Worm (Caenorhabditis elegans): ENCODE measurements around the gene M04D8.5.

- no peak for TF ChIP-seq nhr-2 (tag; optimal IDR thresholded peaks at IDR 0.05)
- no peak for TF ChIP-seq unc-62 (GFP tag; optimal IDR thresholded peaks at IDR 0.05)
- no peak for TF ChIP-seq nhr-76 (tag; optimal IDR thresholded peaks at IDR 0.05)
- TF ChIP-seq lin-13 (tag; optimal IDR thresholded peaks at IDR 0.05), result no peak
- TF ChIP-seq tbx-8 (GFP tag; optimal IDR thresholded peaks at IDR 0.05), result no peak
- TF ChIP-seq nhr-237 (tag; optimal IDR thresholded peaks at IDR 0.05), result no peak
- no peak for TF ChIP-seq drap-1 (GFP tag; optimal IDR thresholded peaks at IDR 0.05)
- no peak for TF ChIP-seq hlh-1 (tag; optimal IDR thresholded peaks at IDR 0.05)
- TF ChIP-seq unc-39 (tag; optimal IDR thresholded peaks at IDR 0.05), result no peak
- no peak for TF ChIP-seq mab-5 (tag; optimal IDR thresholded peaks at IDR 0.05)
- no peak for TF ChIP-seq ztf-11 (tag; optimal IDR thresholded peaks at IDR 0.05)
Observed at ce11 chrIII:10078784-10079183, 45.7 kb upstream of the M04D8.5 start.

Measured in whole organism, mixed stage, embryonic.